Fruit fly (Drosophila melanogaster) whole organism, embryonic: ENCODE measurements around the gene CG9926.

Source experiments
- Ada2b ChIP-seq: fragments of 200-800 bp; sonication (Bioruptor generic); IDR thresholded peaks from 2 replicates; pipeline ENCODE4 v1.3.6; 2022; ENCODE audit warnings: missing biosample characterization, missing genetic modification characterization
- Awh ChIP-seq: fragments of 200-800 bp; sonication (Bioruptor generic); IDR thresholded peaks from 2 replicates; pipeline ENCODE4, ENCODE4 v1.3.6; 2022; ENCODE audit warnings: missing biosample characterization, missing genetic modification characterization
- BtbVII ChIP-seq: fragments of 200-800 bp; sonication (Bioruptor generic); optimal IDR thresholded peaks from 3 replicates; lab custom pipeline; 2017; ENCODE audit warnings: missing biosample characterization, mild to moderate bottlenecking, missing genetic modification characterization
- CG12744 ChIP-seq: fragments of 200-800 bp; sonication (Bioruptor generic); optimal IDR thresholded peaks from 2 replicates; lab custom pipeline; 2016; ENCODE audit warnings: missing biosample characterization, missing genetic modification characterization
- CG12942 ChIP-seq: fragments of 200-800 bp; sonication (Bioruptor generic); optimal IDR thresholded peaks from 3 replicates; lab custom pipeline; 2016; ENCODE audit warnings: missing biosample characterization, missing genetic modification characterization
- CG15696 ChIP-seq: fragments of 200-800 bp; sonication (Bioruptor generic); optimal IDR thresholded peaks from 2 replicates; lab custom pipeline; 2019; ENCODE audit warnings: missing biosample characterization, mild to moderate bottlenecking, missing genetic modification characterization, moderate library complexity
- CG32767 ChIP-seq: fragments of 200-800 bp; sonication (Bioruptor generic); IDR thresholded peaks from 2 replicates; pipeline ENCODE4 v1.3.6; 2022; ENCODE audit warnings: missing biosample characterization, missing genetic modification characterization
- CG32772 ChIP-seq: fragments of 200-800 bp; sonication (Bioruptor generic); IDR thresholded peaks from 2 replicates; pipeline ENCODE4 v1.3.6; 2022; ENCODE audit warnings: missing biosample characterization, missing genetic modification characterization
- CG8924 ChIP-seq: fragments of 200-800 bp; optimal IDR thresholded peaks from 3 replicates; lab custom pipeline; 2019; ENCODE audit warnings: missing biosample characterization, mild to moderate bottlenecking, missing genetic modification characterization, moderate library complexity
- D ChIP-seq, 2 experiments: fragments of 200-800 bp in 1 of 2; fragments of >200 bp in 1 of 2; sonication (Bioruptor generic) in 1 of 2; optimal IDR thresholded peaks; 2 replicates in 1 of 2; 3 replicates in 1 of 2; lab custom pipeline; 2017; ENCODE audit warnings: mild to moderate bottlenecking in 1 of 2, missing biosample characterization in 1 of 2, missing genetic modification characterization in 1 of 2, missing genetic modification reagents in 1 of 2
- Deaf1 ChIP-seq: fragments of 200-800 bp; optimal IDR thresholded peaks from 3 replicates; lab custom pipeline; 2019; ENCODE audit warnings: missing biosample characterization, mild to moderate bottlenecking, missing genetic modification characterization, moderate library complexity
- HHEX ChIP-seq: fragments of 200-800 bp; sonication (Bioruptor generic); optimal IDR thresholded peaks from 3 replicates; lab custom pipeline; 2017; ENCODE audit warnings: missing biosample characterization, mild to moderate bottlenecking, missing genetic modification characterization, missing genetic modification reagents
- Kr ChIP-seq: fragments of 200-800 bp; sonication (Bioruptor generic); optimal IDR thresholded peaks from 2 replicates; lab custom pipeline; 2017; ENCODE audit warnings: missing biosample characterization, mild to moderate bottlenecking, missing genetic modification characterization
- Med ChIP-seq: fragments of 200-800 bp; sonication (Bioruptor generic); peaks from one replicate; lab custom pipeline; 2016; ENCODE audit warnings: missing biosample characterization, missing genetic modification characterization, mild to moderate bottlenecking, inconsistent platforms, moderate library complexity
- Mrtf ChIP-seq: fragments of 200-800 bp; sonication (Bioruptor generic); IDR thresholded peaks from 3 replicates; pipeline ENCODE4 v1.3.6; 2022; ENCODE audit warnings: missing biosample characterization, missing genetic modification characterization
- Rfx ChIP-seq: fragments of 200-800 bp; sonication (Bioruptor generic); IDR thresholded peaks from 2 replicates; pipeline ENCODE4 v1.3.6; 2022; ENCODE audit warnings: missing biosample characterization, missing genetic modification characterization
- Sox100B ChIP-seq: fragments of 200-800 bp; sonication (Bioruptor generic); optimal IDR thresholded peaks from 3 replicates; lab custom pipeline; 2018; ENCODE audit warnings: missing biosample characterization, mild to moderate bottlenecking, missing genetic modification characterization
- Xbp1 ChIP-seq: fragments of 200-800 bp; sonication (Bioruptor generic); optimal IDR thresholded peaks from 3 replicates; lab custom pipeline; 2016; ENCODE audit warnings: missing biosample characterization, mild to moderate bottlenecking, missing genetic modification characterization
- Xrp1 ChIP-seq: fragments of 200-800 bp; sonication (Bioruptor generic); IDR thresholded peaks from 2 replicates; pipeline ENCODE4 v1.3.6; 2022; ENCODE audit warnings: missing biosample characterization, missing genetic modification characterization
- aop ChIP-seq: fragments of 200-800 bp; sonication (Bioruptor generic); IDR thresholded peaks from 2 replicates; pipeline ENCODE4 v1.3.6; 2022; ENCODE audit warnings: missing biosample characterization, missing genetic modification characterization
- chif ChIP-seq, 2 experiments: fragments of 200-800 bp; sonication (Bioruptor generic); optimal IDR thresholded peaks; 3 replicates each; lab custom pipeline; 2016; ENCODE audit warnings: missing biosample characterization in 2 of 2, missing genetic modification characterization in 2 of 2
- ci ChIP-seq: fragments of 200-800 bp; sonication (Bioruptor generic); IDR thresholded peaks from 3 replicates; pipeline ENCODE4 v1.3.6; 2022; ENCODE audit warnings: missing biosample characterization, missing genetic modification characterization
- dpn ChIP-seq, 2 experiments: fragments of 200-800 bp; sonication (Bioruptor generic); optimal IDR thresholded peaks; 3 replicates each; lab custom pipeline; 2016; ENCODE audit warnings: missing biosample characterization in 2 of 2, missing genetic modification characterization in 2 of 2
- ewg ChIP-seq: fragments of 200-800 bp; sonication (Bioruptor generic); optimal IDR thresholded peaks from 3 replicates; lab custom pipeline; 2017; ENCODE audit warnings: mild to moderate bottlenecking, missing biosample characterization, missing genetic modification reagents, missing genetic modification characterization
- fd102C ChIP-seq: fragments of 200-800 bp; sonication (Bioruptor generic); optimal IDR thresholded peaks from 2 replicates; lab custom pipeline; 2018; ENCODE audit warnings: missing biosample characterization, mild to moderate bottlenecking, missing genetic modification characterization, moderate library complexity
- fu2 ChIP-seq: fragments of 200-800 bp; sonication (Bioruptor generic); optimal IDR thresholded peaks from 2 replicates; lab custom pipeline; 2016; ENCODE audit warnings: missing biosample characterization, missing genetic modification characterization
- grau ChIP-seq: fragments of 200-800 bp; optimal IDR thresholded peaks from 3 replicates; lab custom pipeline; 2019; ENCODE audit warnings: missing biosample characterization, mild to moderate bottlenecking, missing genetic modification characterization, moderate library complexity
- gsb-n ChIP-seq: fragments of 200-800 bp; sonication (Bioruptor generic); optimal IDR thresholded peaks from 3 replicates; lab custom pipeline; 2018; ENCODE audit warnings: missing biosample characterization, mild to moderate bottlenecking, missing genetic modification characterization
- hkb ChIP-seq, 2 experiments: fragments of 200-800 bp in 1 of 2; fragments of >200 bp in 1 of 2; sonication (Bioruptor generic) in 1 of 2; IDR thresholded peaks in 1 of 2; optimal IDR thresholded peaks in 1 of 2; 2 replicates each; pipeline versions ENCODE4 v1.3.6 to Lab custom; 2017 to 2022; ENCODE audit warnings: missing biosample characterization in 1 of 2, missing genetic modification characterization in 1 of 2
- hth ChIP-seq: fragments of >200 bp; optimal IDR thresholded peaks from 2 replicates; lab custom pipeline; 2017; ENCODE audit warnings: inconsistent platforms
- kni ChIP-seq: fragments of 200-800 bp; sonication (Bioruptor generic); optimal IDR thresholded peaks from 3 replicates; lab custom pipeline; 2017; ENCODE audit warnings: mild to moderate bottlenecking, missing biosample characterization, missing genetic modification reagents, missing genetic modification characterization
- lov ChIP-seq, 2 experiments: fragments of 200-800 bp in 1 of 2; fragments of >200 bp in 1 of 2; sonication (Bioruptor generic) in 1 of 2; IDR thresholded peaks in 1 of 2; optimal IDR thresholded peaks in 1 of 2; 2 replicates in 1 of 2; 3 replicates in 1 of 2; pipeline versions ENCODE4 v1.3.6 to Lab custom; 2017 to 2022; ENCODE audit warnings: missing biosample characterization in 1 of 2, missing genetic modification characterization in 1 of 2
- pfk ChIP-seq: fragments of 200-800 bp; sonication (Bioruptor generic); optimal IDR thresholded peaks from 2 replicates; lab custom pipeline; 2018; ENCODE audit warnings: missing biosample characterization, mild to moderate bottlenecking, missing genetic modification characterization, moderate library complexity
- prd ChIP-seq, 3 experiments: fragments of >200 bp in 2 of 3; fragments of 200-800 bp in 1 of 3; sonication (Bioruptor generic) in 1 of 3; optimal IDR thresholded peaks in 2 of 3; IDR thresholded peaks in 1 of 3; 2 replicates in 2 of 3; 3 replicates in 1 of 3; pipeline versions ENCODE4 v1.3.6 to Lab custom; 2017 to 2022; ENCODE audit warnings: missing biosample characterization in 1 of 3, missing genetic modification characterization in 1 of 3
- run ChIP-seq: fragments of 200-800 bp; sonication (Bioruptor generic); optimal IDR thresholded peaks from 3 replicates; lab custom pipeline; 2018; ENCODE audit warnings: missing biosample characterization, mild to moderate bottlenecking, missing genetic modification characterization
- sens ChIP-seq: fragments of 200-800 bp; sonication (Bioruptor generic); peaks from one replicate; lab custom pipeline; 2016; ENCODE audit warnings: missing biosample characterization, missing genetic modification characterization
- shn ChIP-seq: fragments of 200-800 bp; sonication (Bioruptor generic); optimal IDR thresholded peaks from 3 replicates; lab custom pipeline; 2016; ENCODE audit warnings: missing biosample characterization, missing genetic modification characterization
- sob ChIP-seq: fragments of 200-800 bp; sonication (Bioruptor generic); IDR thresholded peaks from 2 replicates; pipeline ENCODE4 v1.3.6; 2022; ENCODE audit warnings: missing biosample characterization, missing genetic modification characterization
- twi ChIP-seq: fragments of 200-800 bp; optimal IDR thresholded peaks from 2 replicates; lab custom pipeline; 2019; ENCODE audit warnings: missing biosample characterization, mild to moderate bottlenecking, missing genetic modification characterization, moderate library complexity
- vvl ChIP-seq: fragments of 200-800 bp; sonication (Bioruptor generic); IDR thresholded peaks from 2 replicates; pipeline ENCODE4 v1.3.6; 2022; ENCODE audit warnings: missing biosample characterization, missing genetic modification characterization
- wek ChIP-seq: fragments of 200-800 bp; sonication (Bioruptor generic); optimal IDR thresholded peaks from 3 replicates; lab custom pipeline; 2018; ENCODE audit warnings: missing biosample characterization, mild to moderate bottlenecking, missing genetic modification characterization, moderate library complexity
- zen ChIP-seq: fragments of 200-800 bp; sonication (Bioruptor generic); optimal IDR thresholded peaks from 3 replicates; lab custom pipeline; 2018; ENCODE audit warnings: missing biosample characterization, mild to moderate bottlenecking, missing genetic modification characterization, moderate library complexity
- zen2 ChIP-seq: fragments of 200-800 bp; sonication (Bioruptor generic); IDR thresholded peaks from 3 replicates; pipeline ENCODE4 v1.3.6; 2022; ENCODE audit warnings: missing biosample characterization, missing genetic modification characterization; ENCODE audit not compliant: partially characterized antibody

CG9926 gene

DNA sequence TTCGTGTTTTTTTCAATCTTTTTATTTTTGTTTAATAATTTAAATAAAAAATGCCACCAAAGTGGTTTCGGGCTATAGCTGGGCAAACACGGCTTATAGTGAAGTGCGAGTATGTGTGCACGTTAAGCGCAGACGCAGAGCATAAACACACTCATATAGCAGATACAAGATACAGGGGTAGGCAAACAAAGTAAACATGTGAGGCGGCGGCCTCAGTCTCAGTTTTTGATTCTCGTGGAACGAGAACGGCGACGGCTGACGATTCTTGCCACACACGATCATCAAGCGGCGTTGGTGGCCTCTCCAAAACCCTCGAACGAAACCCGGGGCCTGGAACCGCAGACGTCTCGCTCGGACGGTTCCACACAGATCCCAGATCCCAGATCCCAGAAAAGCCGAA is 39.2 kb upstream of the CG9926 start (continued):
- TF ChIP-seq sob (GFP tag; lab: Robert Waterston, UW) (0 out of 2 replicates have a peak, but pooled peaks have one; percentile 9), Xbp1 (GFP tag; lab: Kevin White, UChicago) (no peak), kni (GFP tag; lab: Kevin White, UChicago) (peak; percentile 31), shn (GFP tag; lab: Kevin White, UChicago) (no peak), twi (tag; lab: Kevin White, UChicago) (peak; percentile 48), Rfx (GFP tag; lab: Robert Waterston, UW) (no peak), CG32772 (peak; percentile 15; the same call in 1 of the 2 replicates), ewg (GFP tag; lab: Kevin White, UChicago) (peak; percentile 22), Xrp1 (peak; percentile 35; the same call in 1 of the 2 replicates), sens (GFP tag; lab: Kevin White, UChicago) (peak; percentile 70), aop (GFP tag; lab: Robert Waterston, UW) (no peak), lov (optimal IDR thresholded peaks at IDR 0.05; lab: Kevin White, UChicago) (no peak), lov (GFP tag; IDR thresholded peaks at IDR 0.05; lab: Robert Waterston, UW) (peak; percentile 75; the same call in 2 of the 3 replicates), zen2 (GFP tag; lab: Robert Waterston, UW) (no peak), wek (no peak), ci (GFP tag; lab: Robert Waterston, UW) (peak; percentile 91), fd102C (GFP tag; lab: Kevin White, UChicago) (peak; percentile 10), Med (GFP tag; lab: Kevin White, UChicago) (peak; percentile 66), CG32767 (GFP tag; lab: Robert Waterston, UW) (no peak), dpn (GFP tag; optimal IDR thresholded peaks at IDR 0.05; lab: Kevin White, UChicago) (no peak), pfk (peak; percentile 55), fu2 (no peak), Deaf1 (peak; percentile 3), vvl (GFP tag; lab: Robert Waterston, UW) (0 out of 2 replicates have a peak, but pooled peaks have one; percentile 12), CG8924 (tag; lab: Kevin White, UChicago) (peak; percentile 8), run (tag; lab: Kevin White, UChicago) (no peak)

DNA sequence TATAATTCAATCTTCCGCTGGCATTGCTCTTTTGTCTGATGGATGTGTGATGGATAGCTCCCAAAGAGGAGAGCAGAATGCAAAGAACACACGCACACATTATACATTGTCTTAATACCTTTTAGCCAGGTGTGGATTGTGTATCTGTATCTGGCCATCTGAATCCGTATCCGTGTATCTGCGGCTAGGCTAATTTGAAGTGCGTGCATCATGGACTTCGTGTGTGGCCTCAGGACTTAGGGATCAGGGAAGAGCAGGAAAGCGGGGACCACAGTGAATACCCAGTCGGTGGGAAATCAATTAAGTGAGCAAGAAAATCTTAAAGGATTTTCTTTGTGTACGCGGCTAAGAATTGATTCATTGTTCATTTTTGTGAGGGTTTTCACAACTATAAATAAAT is 38.5 kb upstream of the CG9926 start:
- TF ChIP-seq wek (no peak), CG15696 (tag; lab: Kevin White, UChicago) (peak; percentile 15), hkb (optimal IDR thresholded peaks at IDR 0.05; lab: Kevin White, UChicago) (no peak), hkb (GFP tag; IDR thresholded peaks at IDR 0.05; lab: Robert Waterston, UW) (no peak), gsb-n (no peak), Sox100B (no peak), Ada2b (GFP tag; lab: Robert Waterston, UW) (no peak), CG12942 (GFP tag; lab: Kevin White, UChicago) (no peak), HHEX (no peak), grau (peak; percentile 80), prd (optimal IDR thresholded peaks at IDR 0.05; lab: Kevin White, UChicago) (no peak), prd (GFP tag; IDR thresholded peaks at IDR 0.05; lab: Robert Waterston, UW) (0 out of 3 replicates have a peak, but pooled peaks have one; percentile 5)

DNA sequence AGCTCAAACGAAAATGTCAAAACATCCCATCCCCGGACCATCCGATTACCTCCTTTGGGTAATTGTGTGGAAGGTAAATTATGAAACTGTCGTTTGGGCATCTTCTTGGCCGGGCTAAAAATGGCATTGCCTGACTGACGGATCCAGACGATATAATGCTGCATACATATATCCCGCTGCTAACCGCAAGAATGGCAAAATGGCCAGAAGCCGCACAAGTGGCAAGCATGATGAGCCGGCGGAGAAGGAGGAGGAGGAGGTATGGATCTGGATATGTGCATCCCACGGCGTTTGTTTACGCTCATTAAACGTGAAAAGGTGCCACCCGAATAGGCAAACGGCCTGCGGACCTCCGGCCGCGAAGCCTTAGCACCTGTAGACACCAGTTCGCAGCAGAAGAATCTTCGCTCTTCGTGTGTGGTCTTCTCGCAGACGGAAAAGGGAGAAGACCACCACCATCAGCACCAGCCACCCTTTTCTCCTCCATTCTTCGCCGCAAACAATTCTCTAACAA is 38.0 kb upstream of the CG9926 start:
- TF ChIP-seq Kr (GFP tag; lab: Kevin White, UChicago) (peak; percentile 62), hth (lab: Kevin White, UChicago) (no peak), kni (GFP tag; lab: Kevin White, UChicago) (peak; percentile 21), prd (optimal IDR thresholded peaks at IDR 0.05; lab: Kevin White, UChicago) (no peak), prd (GFP tag; IDR thresholded peaks at IDR 0.05; lab: Robert Waterston, UW) (0 out of 3 replicates have a peak, but pooled peaks have one; percentile 42), BtbVII (GFP tag; lab: Kevin White, UChicago) (no peak), D (optimal IDR thresholded peaks at IDR 0.05; lab: Kevin White, UChicago) (peak; percentile 85), D (GFP tag; optimal IDR thresholded peaks at IDR 0.05; lab: Kevin White, UChicago) (no peak), CG12744 (GFP tag; lab: Kevin White, UChicago) (no peak), sens (GFP tag; lab: Kevin White, UChicago) (peak; percentile 33), chif (GFP tag; optimal IDR thresholded peaks at IDR 0.05; lab: Kevin White, UChicago) (no peak), zen (tag; lab: Kevin White, UChicago) (peak; percentile 92), Awh (GFP tag; lab: Robert Waterston, UW) (0 out of 2 replicates have a peak, but pooled peaks have one; percentile 12), Mrtf (GFP tag; lab: Robert Waterston, UW) (no peak)
